Fruit fly (Drosophila melanogaster): ENCODE measurements around the gene Septin4.

DNA sequence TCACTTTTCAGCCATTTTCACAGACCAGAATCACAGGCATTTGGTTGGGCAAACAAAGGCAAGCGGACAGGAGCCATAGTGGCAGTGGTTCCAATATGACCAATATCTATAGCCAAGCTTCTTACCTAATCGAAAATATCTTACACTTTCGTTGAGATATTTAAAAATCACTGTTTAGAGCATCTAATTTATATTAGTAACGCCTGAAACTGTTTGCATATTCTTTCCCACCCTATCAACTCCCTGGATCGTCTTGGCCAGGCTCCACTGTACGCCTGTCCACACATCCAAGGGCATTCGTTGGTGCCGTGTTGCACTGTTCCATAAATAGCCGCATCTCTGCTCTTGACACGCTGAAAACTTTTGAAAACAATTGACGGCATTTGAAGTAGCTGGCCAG is 4.5 kb downstream of the Septin4 start:
- TF ChIP-seq insv (optimal IDR thresholded peaks at IDR 0.05) (no peak), ttk (optimal IDR thresholded peaks at IDR 0.05) (no peak), Myc (optimal IDR thresholded peaks at IDR 0.05) (no peak)

Measured in Kc167 (cell line).